Worm (Caenorhabditis elegans) whole organism, L1 larva: Measurements from ENCODE around the gene nhr-39.

Experiments
- C16A3.4 ChIP-seq: fragments of 150-350 bp; optimal IDR thresholded peaks from 2 replicates; lab custom pipeline; 2014; ENCODE audit warnings: missing biosample characterization, missing genetic modification characterization
- F16B12.6 ChIP-seq: fragments of 150-350 bp; optimal IDR thresholded peaks from 2 replicates; lab custom pipeline; 2014; ENCODE audit warnings: missing biosample characterization, missing genetic modification characterization
- blmp-1 ChIP-seq: fragments of 150-350 bp; optimal IDR thresholded peaks from 2 replicates; lab custom pipeline; 2014; ENCODE audit warnings: missing biosample characterization, missing genetic modification characterization
- ceh-63 ChIP-seq: fragments of 200-800 bp; sonication (Bioruptor generic); optimal IDR thresholded peaks from 2 replicates; lab custom pipeline; 2018; ENCODE audit warnings: mild to moderate bottlenecking, missing genetic modification characterization, missing compliant biosample characterization
- ceh-8 ChIP-seq: fragments of 200-800 bp; sonication (Bioruptor generic); optimal IDR thresholded peaks from 2 replicates; lab custom pipeline; 2018; ENCODE audit warnings: mild to moderate bottlenecking, missing genetic modification characterization, moderate library complexity, missing compliant biosample characterization
- ceh-82 ChIP-seq, 3 experiments: fragments of 150-350 bp in 1 of 3; sonication (generic microtip) in 2 of 3; optimal IDR thresholded peaks; 2 replicates each; lab custom pipeline; 2014 to 2017; ENCODE audit warnings: missing biosample characterization in 3 of 3, missing genetic modification characterization in 3 of 3
- dpl-1 ChIP-seq, 3 experiments: fragments of 150-350 bp in 2 of 3; sonication (generic microtip) in 1 of 3; optimal IDR thresholded peaks; 2 replicates each; lab custom pipeline; 2014 to 2017; ENCODE audit warnings: missing biosample characterization in 3 of 3, missing genetic modification characterization in 3 of 3, missing genetic modification reagents in 3 of 3
- dsc-1 ChIP-seq: sonication (generic microtip); optimal IDR thresholded peaks from 2 replicates; lab custom pipeline; 2016; ENCODE audit warnings: mild to moderate bottlenecking, missing genetic modification characterization, missing compliant biosample characterization
- egl-13 ChIP-seq: sonication (generic microtip); optimal IDR thresholded peaks from 2 replicates; lab custom pipeline; 2016; ENCODE audit warnings: missing genotype, missing genetic modification reagents, missing genetic modification characterization, missing compliant biosample characterization
- elt-2 ChIP-seq: sonication (generic microtip); optimal IDR thresholded peaks from 2 replicates; lab custom pipeline; 2016; ENCODE audit warnings: missing genetic modification characterization, mild to moderate bottlenecking, inconsistent platforms, missing compliant biosample characterization, missing genetic modification reagents
- elt-3 ChIP-seq, 6 experiments: fragments of 150-350 bp in 1 of 6; sonication (generic microtip); optimal IDR thresholded peaks; 2 replicates each; lab custom pipeline; 2017 to 2018; ENCODE audit warnings: missing biosample characterization in 6 of 6, missing genetic modification characterization in 6 of 6, inconsistent platforms in 1 of 6
- fkh-4 ChIP-seq: sonication (generic microtip); optimal IDR thresholded peaks from 2 replicates; lab custom pipeline; 2016; ENCODE audit warnings: missing compliant biosample characterization, missing genetic modification characterization, borderline replicate concordance
- fkh-8 ChIP-seq: sonication (generic microtip); optimal IDR thresholded peaks from 2 replicates; lab custom pipeline; 2016; ENCODE audit warnings: mild to moderate bottlenecking, missing genetic modification characterization, missing compliant biosample characterization
- grh-1 ChIP-seq: fragments of 200-800 bp; sonication (Bioruptor generic); IDR thresholded peaks from 2 replicates; pipeline ENCODE4 v1.3.6; 2022; ENCODE audit warnings: missing genetic modification reagents, missing genetic modification characterization, missing compliant biosample characterization
- irx-1 ChIP-seq: sonication (generic microtip); optimal IDR thresholded peaks from 2 replicates; lab custom pipeline; 2016; ENCODE audit warnings: missing genetic modification characterization, missing compliant biosample characterization
- lin-14 ChIP-seq: fragments of 200-800 bp; sonication (Bioruptor generic); optimal IDR thresholded peaks from 2 replicates; lab custom pipeline; 2018; ENCODE audit warnings: mild to moderate bottlenecking, missing genetic modification characterization, moderate library complexity, missing compliant biosample characterization
- lin-15B ChIP-seq: fragments of 150-350 bp; sonication (generic microtip); optimal IDR thresholded peaks from 3 replicates; lab custom pipeline; 2014; ENCODE audit warnings: missing biosample characterization, missing genetic modification characterization
- lsy-2 ChIP-seq, 2 experiments: fragments of 150-350 bp; optimal IDR thresholded peaks; 2 replicates each; lab custom pipeline; 2014; ENCODE audit warnings: missing biosample characterization in 2 of 2, missing genetic modification characterization in 2 of 2
- nhr-19 ChIP-seq: fragments of 200-800 bp; sonication (Bioruptor generic); conservative IDR thresholded peaks from 2 replicates; pipeline ENCODE4 v1.3.6; 2022; ENCODE audit warnings: missing genetic modification characterization, missing compliant biosample characterization
- nhr-20 ChIP-seq: sonication (generic microtip); optimal IDR thresholded peaks from 2 replicates; lab custom pipeline; 2016; ENCODE audit warnings: mild to moderate bottlenecking, missing genetic modification characterization, missing compliant biosample characterization
- nhr-237 ChIP-seq: fragments of 150-350 bp; optimal IDR thresholded peaks from 2 replicates; lab custom pipeline; 2014; ENCODE audit warnings: missing biosample characterization, missing genetic modification characterization
- nhr-28 ChIP-seq: fragments of 150-350 bp; optimal IDR thresholded peaks from 2 replicates; lab custom pipeline; 2014; ENCODE audit warnings: missing biosample characterization, missing genetic modification characterization
- nhr-47 ChIP-seq: sonication (generic microtip); optimal IDR thresholded peaks from 2 replicates; lab custom pipeline; 2016; ENCODE audit warnings: mild to moderate bottlenecking, missing genetic modification characterization, moderate library complexity, missing compliant biosample characterization
- nhr-71 ChIP-seq: sonication (generic microtip); optimal IDR thresholded peaks from 2 replicates; lab custom pipeline; 2016; ENCODE audit warnings: mild to moderate bottlenecking, missing genetic modification characterization, moderate library complexity, missing compliant biosample characterization
- nhr-84 ChIP-seq: sonication (generic microtip); optimal IDR thresholded peaks from 2 replicates; lab custom pipeline; 2017; ENCODE audit warnings: missing biosample characterization, missing genetic modification characterization
- nhr-85 ChIP-seq: sonication (generic microtip); peaks from one replicate; lab custom pipeline; 2016; ENCODE audit warnings: missing genetic modification characterization, inconsistent platforms, missing compliant biosample characterization
- pag-3 ChIP-seq: sonication (generic microtip); optimal IDR thresholded peaks from 2 replicates; lab custom pipeline; 2017; ENCODE audit warnings: missing genetic modification characterization, mild to moderate bottlenecking, missing compliant biosample characterization, antibody characterized with exemption, borderline replicate concordance; ENCODE audit not compliant: insufficient read depth
- rnt-1 ChIP-seq: sonication (generic microtip); optimal IDR thresholded peaks from 2 replicates; lab custom pipeline; 2016; ENCODE audit warnings: mild to moderate bottlenecking, missing genetic modification characterization, moderate library complexity, missing compliant biosample characterization
- skn-1 ChIP-seq: fragments of 150-350 bp; optimal IDR thresholded peaks from 2 replicates; lab custom pipeline; 2014; ENCODE audit warnings: missing biosample characterization, missing genetic modification characterization
- sup-37 ChIP-seq: fragments of 200-800 bp; sonication (Bioruptor generic); optimal IDR thresholded peaks from 2 replicates; lab custom pipeline; 2018; ENCODE audit warnings: mild to moderate bottlenecking, missing genetic modification characterization, missing compliant biosample characterization
- unc-30 ChIP-seq: sonication (generic microtip); optimal IDR thresholded peaks from 2 replicates; lab custom pipeline; 2017; ENCODE audit warnings: missing biosample characterization, missing genetic modification characterization
- unc-98 ChIP-seq: fragments of 200-800 bp; sonication (Bioruptor generic); IDR thresholded peaks from 2 replicates; pipeline ENCODE4 v1.3.6; 2022; ENCODE audit warnings: missing genetic modification characterization, missing compliant biosample characterization
- vab-15 ChIP-seq: sonication (generic microtip); optimal IDR thresholded peaks from 2 replicates; lab custom pipeline; 2017; ENCODE audit warnings: missing genotype, mild to moderate bottlenecking, missing genetic modification characterization, missing compliant biosample characterization
- zag-1 ChIP-seq: fragments of 150-350 bp; optimal IDR thresholded peaks from 2 replicates; lab custom pipeline; 2014; ENCODE audit warnings: missing biosample characterization, missing genetic modification characterization
- zip-4 ChIP-seq: fragments of 200-800 bp; sonication (Bioruptor generic); optimal IDR thresholded peaks from 2 replicates; lab custom pipeline; 2018; ENCODE audit warnings: mild to moderate bottlenecking, missing genetic modification characterization, moderate library complexity, missing compliant biosample characterization

The nhr-39 gene

ce11 chrV:9287460-9287859, 15.7 kb upstream of the nhr-39 start, which contains the start of gene lron-2:
TSS of gene lron-2 (minus strand) at chrV:9287560.
- TF ChIP-seq vab-15 (tag; lab: Kevin White, UChicago), result no peak
- no peak for TF ChIP-seq ceh-82 (tag; optimal IDR thresholded peaks at IDR 0.05; lab: Kevin White, UChicago)
- TF ChIP-seq nhr-84 (tag; lab: Kevin White, UChicago), result no peak
- TF ChIP-seq elt-3 (tag; optimal IDR thresholded peaks at IDR 0.05; lab: Kevin White, UChicago), result no peak
- no peak for TF ChIP-seq F16B12.6
- no peak for TF ChIP-seq dpl-1 (GFP tag; optimal IDR thresholded peaks at IDR 0.05; lab: Kevin White, UChicago)
- TF ChIP-seq zag-1 (tag; lab: Kevin White, UChicago), result no peak
- TF ChIP-seq blmp-1, result no peak

- peak; percentile 77 for TF ChIP-seq fkh-4 (tag; lab: Kevin White, UChicago)
- TF ChIP-seq F16B12.6, result no peak
- TF ChIP-seq dsc-1 (tag; lab: Kevin White, UChicago), result peak; percentile 91
- TF ChIP-seq nhr-85 (tag; lab: Kevin White, UChicago), result no peak
- no peak for TF ChIP-seq nhr-237 (tag; lab: Kevin White, UChicago)
- TF ChIP-seq, all 84 proteins: peak for 2
Observed at ce11 chrV:9291919-9292318, 11.2 kb upstream of the nhr-39 start, which contains the start of gene ZK682.7. TSS of gene ZK682.7 (minus strand) at chrV:9292165.

ce11 chrV:9293359-9293758, 9.8 kb upstream of the nhr-39 start:
- TF ChIP-seq egl-13 (tag; lab: Kevin White, UChicago) (peak; percentile 1), rnt-1 (tag; lab: Kevin White, UChicago) (no peak), elt-2 (tag; lab: Kevin White, UChicago) (no peak), ceh-8 (peak; percentile 1), nhr-237 (tag; lab: Kevin White, UChicago) (no peak), nhr-47 (tag; lab: Kevin White, UChicago) (peak; percentile 15), dsc-1 (tag; lab: Kevin White, UChicago) (peak; percentile 27), nhr-71 (tag; lab: Kevin White, UChicago) (peak; percentile 24), C16A3.4 (tag; lab: Kevin White, UChicago) (no peak), fkh-8 (tag; lab: Kevin White, UChicago) (peak; percentile 77)
- TF ChIP-seq, all 84 proteins: peak for 6

- no peak for TF ChIP-seq F16B12.6
- TF ChIP-seq lsy-2 (tag; optimal IDR thresholded peaks at IDR 0.05; lab: Kevin White, UChicago), result no peak
- no peak for TF ChIP-seq ceh-63 (GFP tag; lab: Kevin White, UChicago)
- peak; percentile 15 for TF ChIP-seq lin-14 (GFP tag; lab: Kevin White, UChicago)
- peak; percentile 25 for TF ChIP-seq dsc-1 (tag; lab: Kevin White, UChicago)
- no peak for TF ChIP-seq sup-37 (GFP tag; lab: Kevin White, UChicago)
- no peak for TF ChIP-seq lin-15B
- TF ChIP-seq nhr-19, result no peak
- no peak for TF ChIP-seq grh-1 (GFP tag; lab: Robert Waterston, UW)
Observed at ce11 chrV:9295581-9295980, 7.5 kb upstream of the nhr-39 start.

- TF ChIP-seq unc-98 (GFP tag; lab: Robert Waterston, UW), result no peak
- TF ChIP-seq skn-1 (tag; lab: Kevin White, UChicago), result no peak
- no peak for TF ChIP-seq irx-1
- TF ChIP-seq nhr-20, result no peak
- no peak for TF ChIP-seq zip-4 (GFP tag; lab: Kevin White, UChicago)
- TF ChIP-seq unc-30, result no peak
- no peak for TF ChIP-seq pag-3
- no peak for TF ChIP-seq nhr-28 (tag; lab: Kevin White, UChicago)
- TF ChIP-seq, all 84 proteins: peak for 0
Observed at ce11 chrV:9297332-9297731, 5.8 kb upstream of the nhr-39 start, which contains the start of gene F44A2.5. TSS of gene F44A2.5 (plus strand) at chrV:9297632.
